Fruit fly (Drosophila melanogaster): Measurements from ENCODE around the gene CG33644.

The CG33644 gene

DNA sequence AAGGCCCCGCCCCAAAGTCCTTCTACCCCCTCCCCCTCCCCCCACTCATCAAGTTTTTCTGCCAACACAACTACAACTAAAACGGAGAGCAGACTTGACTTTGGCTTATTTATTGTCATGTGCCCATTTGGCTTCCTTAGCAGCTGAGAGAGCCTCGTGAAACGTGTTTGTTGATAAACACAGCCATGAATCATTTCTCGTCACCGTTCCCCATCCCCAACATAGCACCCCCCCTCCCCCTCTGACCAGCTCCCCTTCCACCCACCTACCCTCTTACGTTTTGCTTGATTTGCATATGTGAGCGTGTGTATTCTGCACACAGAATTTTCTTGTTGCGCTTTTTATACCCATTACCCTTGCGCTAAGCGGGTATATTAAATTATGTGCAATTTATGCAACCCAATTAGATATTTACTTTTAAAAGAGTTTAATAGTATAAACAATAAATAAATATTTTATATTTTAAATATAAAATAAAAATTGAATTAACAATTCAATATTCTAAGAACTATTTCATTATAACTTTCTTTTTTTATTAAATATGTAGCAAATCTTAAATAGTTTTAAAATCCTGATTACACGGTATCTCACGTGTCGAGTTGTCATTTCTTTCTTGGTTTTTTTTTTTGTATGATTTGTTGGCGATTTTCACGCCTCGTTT is 40.0 kb downstream of the CG33644 start (continued):
- TF ChIP-seq slou (GFP tag; optimal IDR thresholded peaks at IDR 0.05) (no peak), CG9817 (tag; optimal IDR thresholded peaks at IDR 0.05) (no peak), CG31441 (GFP tag; IDR thresholded peaks at IDR 0.05) (peak; percentile 72), CG3281 (GFP tag; optimal IDR thresholded peaks at IDR 0.05) (peak; percentile 1), CG10267 (tag; optimal IDR thresholded peaks at IDR 0.05) (peak; percentile 21)

All from whole organism, embryonic.